Fruit fly (Drosophila melanogaster) whole organism, embryonic: Measurements from ENCODE around the gene Polr1B.

Source experiments
- CG15479 ChIP-seq: fragments of 200-800 bp; sonication (Bioruptor generic); optimal IDR thresholded peaks from 3 replicates; lab custom pipeline; 2019; ENCODE audit warnings: missing biosample characterization, mild to moderate bottlenecking, missing genetic modification characterization, moderate library complexity
- CG1603 ChIP-seq: fragments of 200-800 bp; sonication (Bioruptor generic); optimal IDR thresholded peaks from 2 replicates; lab custom pipeline; 2019; ENCODE audit warnings: missing biosample characterization, mild to moderate bottlenecking, missing genetic modification characterization, moderate library complexity
- CG8281 ChIP-seq: fragments of 200-800 bp; sonication (Bioruptor generic); optimal IDR thresholded peaks from 2 replicates; lab custom pipeline; 2018; ENCODE audit warnings: missing biosample characterization, mild to moderate bottlenecking, missing genetic modification characterization, moderate library complexity
- HLHmδ ChIP-seq: fragments of 200-800 bp; sonication (Bioruptor generic); optimal IDR thresholded peaks from 2 replicates; lab custom pipeline; 2018; ENCODE audit warnings: missing biosample characterization, mild to moderate bottlenecking, missing genetic modification characterization, moderate library complexity
- Hr3 ChIP-seq: fragments of 200-800 bp; sonication (Bioruptor generic); optimal IDR thresholded peaks from 3 replicates; lab custom pipeline; 2016; ENCODE audit warnings: missing biosample characterization, missing genetic modification characterization
- rib ChIP-seq: fragments of 200-800 bp; sonication (Bioruptor generic); IDR thresholded peaks from 2 replicates; pipeline ENCODE4 v1.3.6; 2022; ENCODE audit warnings: missing biosample characterization, missing genetic modification characterization

- no peak for TF ChIP-seq Hr3 (GFP tag; lab: Kevin White, UChicago)
- no peak for TF ChIP-seq CG8281
- no peak for TF ChIP-seq CG1603 (tag; lab: Kevin White, UChicago)
- TF ChIP-seq HLHmδ (GFP tag; lab: Kevin White, UChicago), result no peak
- no peak for TF ChIP-seq rib (GFP tag; lab: Robert Waterston, UW)
- no peak for TF ChIP-seq CG15479 (GFP tag; lab: Kevin White, UChicago)
Measured at dm6 chr2L:426449-426848, 22.4 kb downstream of the Polr1B start.
